Worm (Caenorhabditis elegans): ENCODE measurements around the gene F02E11.2.
A peak's percentile ranks its signal among the peaks of the same experiment; 100 is the strongest.

F02E11.2 gene

DNA sequence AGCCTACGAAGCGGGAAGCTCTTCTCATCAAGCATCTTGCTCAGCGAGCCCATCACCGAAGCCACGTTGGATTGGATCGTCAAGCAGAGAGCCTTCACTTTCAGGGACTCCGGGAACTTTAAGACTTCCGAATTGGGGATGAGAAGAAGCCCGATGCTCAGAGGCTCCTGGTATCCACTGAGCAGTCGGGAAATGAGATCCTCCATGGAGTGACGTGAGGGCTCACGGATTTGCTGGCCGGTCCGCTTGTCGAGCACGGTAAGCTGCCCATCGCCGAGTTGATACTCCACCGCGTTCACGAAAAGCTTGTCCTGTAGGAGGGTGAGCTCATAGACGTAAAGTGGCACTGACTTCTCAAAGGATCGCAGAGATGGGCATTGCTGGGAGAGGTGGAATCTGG lies 15.0 kb upstream of the F02E11.2 start:
- TF ChIP-seq elt-3 (tag; optimal IDR thresholded peaks at IDR 0.05) (no peak), nhr-84 (tag; optimal IDR thresholded peaks at IDR 0.05) (no peak), lin-15B (tag; optimal IDR thresholded peaks at IDR 0.05) (no peak), unc-30 (tag; optimal IDR thresholded peaks at IDR 0.05) (no peak), fkh-10 (GFP tag; optimal IDR thresholded peaks at IDR 0.05) (no peak), C04F5.9 (tag; optimal IDR thresholded peaks at IDR 0.05) (no peak)

DNA sequence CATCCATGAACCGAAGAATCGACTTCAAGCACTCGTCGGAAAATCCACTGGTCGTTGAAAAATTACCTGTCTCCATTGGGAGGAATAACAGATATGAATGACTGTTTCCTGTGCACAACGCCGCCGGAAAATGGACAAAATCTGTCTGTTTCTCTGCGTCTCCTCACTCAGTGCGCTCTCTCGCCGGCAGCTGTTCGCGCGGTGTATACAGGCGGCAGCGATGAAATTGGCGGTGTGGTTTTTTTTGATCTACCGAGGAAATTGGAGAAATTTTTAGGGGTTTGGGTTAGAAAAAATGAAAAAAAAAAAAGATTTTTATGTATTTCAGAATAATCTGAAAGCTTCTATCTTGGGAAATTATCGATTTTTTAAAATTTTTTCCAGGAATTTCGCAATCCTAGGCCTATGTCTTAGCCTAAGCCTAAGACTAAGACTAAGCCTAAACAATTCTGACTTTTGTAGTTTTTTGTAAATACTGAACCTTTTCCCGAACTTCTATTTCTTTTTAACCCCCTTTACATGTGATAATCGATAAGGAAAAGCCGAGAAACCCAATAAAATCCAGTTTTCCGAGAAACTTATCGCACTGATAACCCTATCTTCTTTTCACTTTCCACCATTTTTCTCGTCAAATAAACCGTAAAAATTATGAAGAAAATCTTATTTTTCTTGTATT lies 14.4 kb upstream of the F02E11.2 start, which contains the start of the genes fbxc-50 and C17F4.2:
fbxc-50 (minus strand) TSS at position 81 of the 676 bp plus-strand sequence.
C17F4.2 (plus strand) TSS at position 626 of the 676 bp plus-strand sequence.
- TF ChIP-seq blmp-1 (tag; optimal IDR thresholded peaks at IDR 0.05) (peak; percentile 80), efl-1 (optimal IDR thresholded peaks at IDR 0.05) (no peak), efl-1 (GFP tag; optimal IDR thresholded peaks at IDR 0.05 in 1 of 2) (peak in 1 of 2 experiments; percentile 56), unc-30 (tag; optimal IDR thresholded peaks at IDR 0.05) (no peak)

DNA sequence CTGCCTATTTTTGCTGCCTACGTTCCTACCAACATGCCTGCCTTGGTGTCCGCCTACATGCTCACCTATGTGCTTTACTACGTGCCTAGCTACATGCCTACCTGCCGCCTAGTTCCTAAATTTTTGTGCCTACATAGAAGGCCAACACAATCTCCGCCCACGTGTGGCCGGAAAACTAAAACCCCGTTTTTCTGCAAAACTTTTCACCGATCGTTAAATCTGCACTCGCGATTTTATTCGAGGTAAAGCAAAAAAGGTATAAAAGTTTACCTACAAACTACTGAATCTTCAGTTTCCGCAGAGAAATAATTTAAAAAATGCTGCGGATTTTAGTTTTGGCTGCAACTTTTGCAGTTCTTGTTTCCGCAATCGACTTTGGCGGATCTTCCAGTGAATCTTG lies 13.2 kb upstream of the F02E11.2 start, which contains the start of gene clec-124:
clec-124 (plus strand) TSS at position 301 of the 400 bp plus-strand sequence.
- TF ChIP-seq fkh-4 (tag; optimal IDR thresholded peaks at IDR 0.05; ENCODE audit: borderline replicate concordance): no peak
- no peak for TF ChIP-seq efl-1 (optimal IDR thresholded peaks at IDR 0.05)
- TF ChIP-seq efl-1 (GFP tag; optimal IDR thresholded peaks at IDR 0.05 in 1 of 2): no peak
- TF ChIP-seq aly-2 (tag; optimal IDR thresholded peaks at IDR 0.05): no peak
- TF ChIP-seq fos-1 (tag; optimal IDR thresholded peaks at IDR 0.05): no peak
- TF ChIP-seq dpl-1 (GFP tag; optimal IDR thresholded peaks at IDR 0.05): no peak
- TF ChIP-seq pag-3 (tag; optimal IDR thresholded peaks at IDR 0.05; ENCODE audit: borderline replicate concordance, insufficient read depth): no peak
- no peak for TF ChIP-seq ceh-88 (GFP tag; IDR thresholded peaks at IDR 0.05)
- no peak for TF ChIP-seq lsy-2 (tag; optimal IDR thresholded peaks at IDR 0.05)
- TF ChIP-seq sptf-1 (tag; optimal IDR thresholded peaks at IDR 0.05): no peak
- TF ChIP-seq unc-130 (tag; optimal IDR thresholded peaks at IDR 0.05): no peak
- no peak for TF ChIP-seq ceh-82 (tag; optimal IDR thresholded peaks at IDR 0.05)

DNA sequence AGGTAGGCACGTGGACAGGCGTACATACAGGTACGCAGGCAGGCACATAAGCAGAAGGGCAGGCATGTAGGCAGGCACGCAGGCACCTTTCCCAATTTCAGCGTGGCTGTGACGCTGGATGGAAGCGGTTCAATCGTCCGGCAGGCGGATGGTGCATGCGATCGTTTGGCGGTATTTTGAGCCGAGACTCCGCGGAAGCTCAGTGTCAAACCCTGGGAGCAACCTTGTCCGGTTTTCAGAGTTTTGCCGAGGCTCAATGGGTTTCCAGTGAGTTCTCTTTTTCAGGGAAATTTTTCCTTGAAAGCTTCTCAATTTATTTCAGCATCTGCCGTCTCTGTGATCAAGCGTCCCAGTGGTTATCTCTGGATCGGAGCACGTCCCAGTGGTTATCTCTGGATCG lies 12.4 kb upstream of the F02E11.2 start:
- TF ChIP-seq lin-35 (GFP tag; optimal IDR thresholded peaks at IDR 0.05): no peak
- no peak for TF ChIP-seq nhr-84 (tag; optimal IDR thresholded peaks at IDR 0.05)
- TF ChIP-seq ces-1 (GFP tag; optimal IDR thresholded peaks at IDR 0.05): no peak
- no peak for TF ChIP-seq elt-2 (tag; optimal IDR thresholded peaks at IDR 0.05)
- no peak for TF ChIP-seq grh-1 (GFP tag; IDR thresholded peaks at IDR 0.05)
- no peak for TF ChIP-seq elt-3 (tag; optimal IDR thresholded peaks at IDR 0.05)
- TF ChIP-seq nhr-90 (tag; optimal IDR thresholded peaks at IDR 0.05; ENCODE audit: poor library complexity): no peak
- no peak for TF ChIP-seq F16B12.6 (tag; optimal IDR thresholded peaks at IDR 0.05)
- TF ChIP-seq skn-1 (tag; optimal IDR thresholded peaks at IDR 0.05): no peak
- TF ChIP-seq fkh-4 (tag; optimal IDR thresholded peaks at IDR 0.05; ENCODE audit: borderline replicate concordance): no peak
- no peak for TF ChIP-seq aly-2 (tag; optimal IDR thresholded peaks at IDR 0.05)
- no peak for TF ChIP-seq tbx-2 (tag; optimal IDR thresholded peaks at IDR 0.05)
- no peak for TF ChIP-seq lir-3 (tag; optimal IDR thresholded peaks at IDR 0.05; ENCODE audit: poor library complexity)
- no peak for TF ChIP-seq jun-1 (tag; optimal IDR thresholded peaks at IDR 0.05)
- TF ChIP-seq unc-62 (GFP tag; optimal IDR thresholded peaks at IDR 0.05): no peak
- no peak for TF ChIP-seq efl-3 (GFP tag; optimal IDR thresholded peaks at IDR 0.05)

DNA sequence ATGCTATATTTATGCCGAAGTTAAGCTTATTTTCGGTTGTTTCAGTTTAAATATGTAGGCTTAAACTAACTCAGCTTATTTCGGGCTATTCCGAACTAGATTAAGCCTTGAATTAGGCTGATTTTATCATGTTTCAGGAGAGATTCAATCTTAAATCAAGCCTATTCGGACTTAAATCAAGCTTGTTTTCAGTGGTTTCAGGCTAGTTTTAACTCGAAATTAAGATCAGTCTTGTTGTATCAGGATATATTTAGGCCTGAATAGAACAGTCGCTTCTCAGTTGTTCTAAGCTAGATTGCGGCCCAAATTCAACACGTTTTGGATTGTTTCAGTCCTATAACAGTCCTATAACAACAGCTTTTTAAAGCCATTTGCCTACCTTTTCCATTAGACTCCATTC lies 10.8 kb upstream of the F02E11.2 start:
- TF ChIP-seq alr-1 (tag; optimal IDR thresholded peaks at IDR 0.05; ENCODE audit: borderline replicate concordance) (no peak), mef-2 (tag; optimal IDR thresholded peaks at IDR 0.05) (no peak), unc-62 (GFP tag; optimal IDR thresholded peaks at IDR 0.05) (no peak), nhr-12 (tag; optimal IDR thresholded peaks at IDR 0.05) (no peak), nhr-20 (tag; optimal IDR thresholded peaks at IDR 0.05) (no peak), ceh-63 (GFP tag; optimal IDR thresholded peaks at IDR 0.05) (no peak), tlp-1 (tag; optimal IDR thresholded peaks at IDR 0.05) (no peak), nhr-71 (tag; optimal IDR thresholded peaks at IDR 0.05) (no peak), rnt-1 (tag; optimal IDR thresholded peaks at IDR 0.05) (no peak), grh-1 (GFP tag; IDR thresholded peaks at IDR 0.05) (no peak), nhr-85 (tag) (no peak), irx-1 (tag; optimal IDR thresholded peaks at IDR 0.05) (no peak), pax-3 (tag; optimal IDR thresholded peaks at IDR 0.05) (no peak), fos-1 (tag; optimal IDR thresholded peaks at IDR 0.05) (no peak), dsc-1 (tag; optimal IDR thresholded peaks at IDR 0.05) (no peak), vab-15 (tag; optimal IDR thresholded peaks at IDR 0.05) (no peak), jun-1 (tag; optimal IDR thresholded peaks at IDR 0.05) (no peak), blmp-1 (tag; optimal IDR thresholded peaks at IDR 0.05) (no peak)

Data from whole organism, L1 larva.